Worm (Caenorhabditis elegans) whole organism, L3 larva: ENCODE measurements around the gene dpy-23.
A peak's percentile ranks its signal among the peaks of the same experiment; 100 is the strongest.

Experiments used
- aly-2 ChIP-seq: fragments of 150-350 bp; optimal IDR thresholded peaks from 2 replicates; lab custom pipeline; 2014; ENCODE audit warnings: missing biosample characterization, missing genetic modification characterization
- skn-1 ChIP-seq: fragments of 150-350 bp; optimal IDR thresholded peaks from 2 replicates; lab custom pipeline; 2014; ENCODE audit warnings: missing biosample characterization, missing genetic modification characterization
- tbx-2 ChIP-seq: sonication (generic microtip); optimal IDR thresholded peaks from 2 replicates; lab custom pipeline; 2016; ENCODE audit warnings: mild to moderate bottlenecking, missing genetic modification characterization, missing compliant biosample characterization

- TF ChIP-seq tbx-2 (peak; percentile 66), skn-1 (tag; lab: Kevin White, UChicago) (peak; percentile 46), aly-2 (tag; lab: Kevin White, UChicago) (no peak)
Measured at ce11 chrX:4395073-4395850, 6.1 kb downstream of the dpy-23 start.
